Fruit fly (Drosophila melanogaster) whole organism, embryonic: Measurements from ENCODE around the gene Dbp21E2.

Experiments
- CG11093 ChIP-seq: fragments of 200-800 bp; sonication (Bioruptor generic); IDR thresholded peaks from 3 replicates; pipeline ENCODE4 v1.3.6; 2022; ENCODE audit warnings: missing biosample characterization, missing genetic modification characterization
- CG11398 ChIP-seq: fragments of 200-800 bp; sonication (Bioruptor generic); optimal IDR thresholded peaks from 2 replicates; lab custom pipeline; 2016; ENCODE audit warnings: missing biosample characterization, missing genetic modification characterization
- CG1233 ChIP-seq: fragments of 200-800 bp; sonication (Bioruptor generic); optimal IDR thresholded peaks from 4 replicates; lab custom pipeline; 2018; ENCODE audit warnings: missing biosample characterization, mild to moderate bottlenecking, missing genetic modification characterization
- CG13894 ChIP-seq: fragments of 200-800 bp; sonication (Bioruptor generic); optimal IDR thresholded peaks from 3 replicates; lab custom pipeline; 2018; ENCODE audit warnings: missing biosample characterization, mild to moderate bottlenecking, missing genetic modification characterization, moderate library complexity
- CG17568 ChIP-seq: fragments of 200-800 bp; sonication (Bioruptor generic); optimal IDR thresholded peaks from 2 replicates; lab custom pipeline; 2018; ENCODE audit warnings: missing biosample characterization, mild to moderate bottlenecking, missing genetic modification characterization, moderate library complexity
- CG18011 ChIP-seq: fragments of 200-800 bp; sonication (Bioruptor generic); optimal IDR thresholded peaks from 2 replicates; lab custom pipeline; 2017; ENCODE audit warnings: missing biosample characterization, missing genetic modification characterization, mild to moderate bottlenecking, moderate library complexity, missing genotype
- CG1832 ChIP-seq: fragments of 200-800 bp; sonication (Bioruptor generic); optimal IDR thresholded peaks from 2 replicates; lab custom pipeline; 2017; ENCODE audit warnings: missing biosample characterization, mild to moderate bottlenecking, missing genetic modification characterization, inconsistent platforms
- CG30403 ChIP-seq: fragments of 200-800 bp; sonication (Bioruptor generic); optimal IDR thresholded peaks from 3 replicates; lab custom pipeline; 2016; ENCODE audit warnings: missing biosample characterization, missing genetic modification characterization
- CG30431 ChIP-seq: fragments of 200-800 bp; sonication (Bioruptor generic); optimal IDR thresholded peaks from 2 replicates; lab custom pipeline; 2017; ENCODE audit warnings: missing biosample characterization, missing genetic modification characterization
- CG32532 ChIP-seq: fragments of 200-800 bp; sonication (Bioruptor generic); IDR thresholded peaks from 2 replicates; pipeline ENCODE4 v1.3.6; 2022; ENCODE audit warnings: missing biosample characterization, missing genetic modification characterization
- CG33213 ChIP-seq: fragments of 200-800 bp; sonication (Bioruptor generic); optimal IDR thresholded peaks from 3 replicates; lab custom pipeline; 2016; ENCODE audit warnings: missing biosample characterization, missing genetic modification characterization
- CG6683 ChIP-seq: fragments of 200-800 bp; sonication (Bioruptor generic); optimal IDR thresholded peaks from 2 replicates; lab custom pipeline; 2017; ENCODE audit warnings: missing biosample characterization, mild to moderate bottlenecking, missing genetic modification characterization, missing genetic modification reagents
- CG6854 ChIP-seq: fragments of 200-800 bp; sonication (Bioruptor generic); optimal IDR thresholded peaks from 3 replicates; lab custom pipeline; 2017; ENCODE audit warnings: missing biosample characterization, mild to moderate bottlenecking, missing genetic modification characterization
- CG8924 ChIP-seq: fragments of 200-800 bp; optimal IDR thresholded peaks from 3 replicates; lab custom pipeline; 2019; ENCODE audit warnings: missing biosample characterization, mild to moderate bottlenecking, missing genetic modification characterization, moderate library complexity
- CG9437 ChIP-seq: fragments of 200-800 bp; sonication (Bioruptor generic); optimal IDR thresholded peaks from 2 replicates; lab custom pipeline; 2018; ENCODE audit warnings: missing biosample characterization, mild to moderate bottlenecking, missing genetic modification characterization
- CoRest ChIP-seq: fragments of 200-800 bp; sonication (Bioruptor generic); optimal IDR thresholded peaks from 3 replicates; lab custom pipeline; 2018; ENCODE audit warnings: missing biosample characterization, mild to moderate bottlenecking, missing genetic modification characterization, moderate library complexity
- Dbx ChIP-seq: fragments of 200-800 bp; sonication (Bioruptor generic); IDR thresholded peaks from 3 replicates; pipeline ENCODE4 v1.3.6; 2022; ENCODE audit warnings: missing biosample characterization, missing genetic modification characterization
- Dek ChIP-seq: fragments of 200-800 bp; sonication (Bioruptor generic); optimal IDR thresholded peaks from 3 replicates; lab custom pipeline; 2019; ENCODE audit warnings: missing biosample characterization, mild to moderate bottlenecking, missing genetic modification characterization, moderate library complexity
- E2f2 ChIP-seq: fragments of 200-800 bp; sonication (Bioruptor generic); IDR thresholded peaks from 2 replicates; pipeline ENCODE4 v1.3.6; 2022; ENCODE audit warnings: missing biosample characterization, missing genetic modification characterization
- Fer1 ChIP-seq: fragments of 200-800 bp; sonication (Bioruptor generic); optimal IDR thresholded peaks from 2 replicates; lab custom pipeline; 2017; ENCODE audit warnings: missing biosample characterization, mild to moderate bottlenecking, missing genetic modification characterization
- Fer3 ChIP-seq: fragments of 200-800 bp; sonication (Bioruptor generic); optimal IDR thresholded peaks from 2 replicates; lab custom pipeline; 2018; ENCODE audit warnings: missing biosample characterization, mild to moderate bottlenecking, missing genetic modification characterization, moderate library complexity
- HLH3B ChIP-seq: fragments of 200-800 bp; sonication (Bioruptor generic); IDR thresholded peaks from 2 replicates; pipeline ENCODE4 v1.3.6; 2022; ENCODE audit warnings: missing biosample characterization, missing genetic modification characterization
- Jarid2 ChIP-seq: fragments of 200-800 bp; sonication (Bioruptor generic); optimal IDR thresholded peaks from 3 replicates; lab custom pipeline; 2017; ENCODE audit warnings: mild to moderate bottlenecking, missing biosample characterization, missing genetic modification reagents, missing genetic modification characterization
- Nf-YA ChIP-seq: fragments of 200-800 bp; sonication (Bioruptor generic); IDR thresholded peaks from 2 replicates; pipeline ENCODE4 v1.3.6; 2022; ENCODE audit warnings: missing biosample characterization, missing genetic modification characterization
- Nf-YB ChIP-seq: fragments of 200-800 bp; sonication (Bioruptor generic); optimal IDR thresholded peaks from 3 replicates; lab custom pipeline; 2019; ENCODE audit warnings: missing biosample characterization, mild to moderate bottlenecking, missing genetic modification characterization, moderate library complexity
- Poxn ChIP-seq: fragments of 200-800 bp; sonication (Bioruptor generic); IDR thresholded peaks from 2 replicates; pipeline ENCODE4 v1.3.6; 2022; ENCODE audit warnings: missing biosample characterization, missing genetic modification characterization
- Rfx ChIP-seq: fragments of 200-800 bp; sonication (Bioruptor generic); IDR thresholded peaks from 2 replicates; pipeline ENCODE4 v1.3.6; 2022; ENCODE audit warnings: missing biosample characterization, missing genetic modification characterization
- Sox102F ChIP-seq: fragments of 200-800 bp; sonication (Bioruptor generic); optimal IDR thresholded peaks from 2 replicates; lab custom pipeline; 2018; ENCODE audit warnings: missing biosample characterization, mild to moderate bottlenecking, missing genetic modification characterization, moderate library complexity
- YL-1 ChIP-seq: fragments of 200-800 bp; sonication (Bioruptor generic); optimal IDR thresholded peaks from 3 replicates; lab custom pipeline; 2017; ENCODE audit warnings: missing biosample characterization, mild to moderate bottlenecking, missing genetic modification characterization
- ase ChIP-seq: fragments of 200-800 bp; sonication (Bioruptor generic); IDR thresholded peaks from 3 replicates; pipeline ENCODE4 v1.3.6; 2022; ENCODE audit warnings: missing biosample characterization, missing genetic modification characterization
- ato ChIP-seq: fragments of 200-800 bp; sonication (Bioruptor generic); IDR thresholded peaks from 2 replicates; pipeline ENCODE4 v1.3.6; 2022; ENCODE audit warnings: missing biosample characterization, missing genetic modification characterization; ENCODE audit not compliant: partially characterized antibody
- cwo ChIP-seq: fragments of 200-800 bp; sonication (Bioruptor generic); optimal IDR thresholded peaks from 3 replicates; lab custom pipeline; 2017; ENCODE audit warnings: missing biosample characterization, missing genetic modification characterization, mild to moderate bottlenecking, moderate library complexity, missing genetic modification reagents
- dan ChIP-seq: fragments of 200-800 bp; sonication (Bioruptor generic); IDR thresholded peaks from 2 replicates; pipeline ENCODE4 v1.3.6; 2022; ENCODE audit warnings: missing biosample characterization, missing genetic modification characterization
- en ChIP-seq: fragments of 200-800 bp; sonication (Bioruptor generic); optimal IDR thresholded peaks from 2 replicates; lab custom pipeline; 2016; ENCODE audit warnings: missing biosample characterization, missing genetic modification characterization
- fd102C ChIP-seq: fragments of 200-800 bp; sonication (Bioruptor generic); optimal IDR thresholded peaks from 2 replicates; lab custom pipeline; 2018; ENCODE audit warnings: missing biosample characterization, mild to moderate bottlenecking, missing genetic modification characterization, moderate library complexity
- gcm ChIP-seq: fragments of 200-800 bp; sonication (Bioruptor generic); optimal IDR thresholded peaks from 2 replicates; lab custom pipeline; 2019; ENCODE audit warnings: missing biosample characterization, mild to moderate bottlenecking, missing genetic modification characterization, moderate library complexity
- gsb ChIP-seq: fragments of 200-800 bp; sonication (Bioruptor generic); IDR thresholded peaks from 2 replicates; pipeline ENCODE4 v1.3.6; 2022; ENCODE audit warnings: missing biosample characterization, missing genetic modification characterization
- hkb ChIP-seq, 2 experiments: fragments of 200-800 bp in 1 of 2; fragments of >200 bp in 1 of 2; sonication (Bioruptor generic) in 1 of 2; IDR thresholded peaks in 1 of 2; optimal IDR thresholded peaks in 1 of 2; 2 replicates each; pipeline versions ENCODE4 v1.3.6 to Lab custom; 2017 to 2022; ENCODE audit warnings: missing biosample characterization in 1 of 2, missing genetic modification characterization in 1 of 2
- insv ChIP-seq, 2 experiments: fragments of 200-800 bp; sonication (Bioruptor generic); optimal IDR thresholded peaks; 3 replicates each; lab custom pipeline; 2016 to 2018; ENCODE audit warnings: missing biosample characterization in 2 of 2, missing genetic modification characterization in 2 of 2
- inv ChIP-seq: fragments of 200-800 bp; sonication (Bioruptor generic); IDR thresholded peaks from 2 replicates; pipeline ENCODE4 v1.3.6; 2022; ENCODE audit warnings: missing biosample characterization, missing genetic modification characterization; ENCODE audit not compliant: partially characterized antibody
- maf-S ChIP-seq: fragments of 200-800 bp; sonication (Bioruptor generic); optimal IDR thresholded peaks from 2 replicates; lab custom pipeline; 2016; ENCODE audit warnings: missing biosample characterization, missing genetic modification characterization
- pum ChIP-seq: fragments of 200-800 bp; sonication (Bioruptor generic); optimal IDR thresholded peaks from 2 replicates; lab custom pipeline; 2016; ENCODE audit warnings: missing biosample characterization, missing genetic modification characterization
- salm ChIP-seq: fragments of 200-800 bp; sonication (Bioruptor generic); optimal IDR thresholded peaks from 2 replicates; lab custom pipeline; 2018; ENCODE audit warnings: missing biosample characterization, mild to moderate bottlenecking, missing genetic modification characterization
- sens ChIP-seq: fragments of 200-800 bp; sonication (Bioruptor generic); peaks from one replicate; lab custom pipeline; 2016; ENCODE audit warnings: missing biosample characterization, missing genetic modification characterization
- stc ChIP-seq: fragments of 200-800 bp; sonication (Bioruptor generic); IDR thresholded peaks from 2 replicates; pipeline ENCODE4 v1.3.6; 2022; ENCODE audit warnings: missing biosample characterization, missing genetic modification characterization
- tap ChIP-seq: fragments of 200-800 bp; optimal IDR thresholded peaks from 3 replicates; lab custom pipeline; 2019; ENCODE audit warnings: missing biosample characterization, mild to moderate bottlenecking, missing genetic modification characterization, moderate library complexity
- tio ChIP-seq: fragments of 200-800 bp; sonication (Bioruptor generic); optimal IDR thresholded peaks from 2 replicates; lab custom pipeline; 2017; ENCODE audit warnings: missing biosample characterization, missing genetic modification characterization, inconsistent platforms
- unc-4 ChIP-seq: fragments of 200-800 bp; sonication (Bioruptor generic); IDR thresholded peaks from 2 replicates; pipeline ENCODE4 v1.3.6; 2022; ENCODE audit warnings: missing biosample characterization, missing genetic modification characterization; ENCODE audit not compliant: partially characterized antibody
- wor ChIP-seq: fragments of 200-800 bp; sonication (Bioruptor generic); IDR thresholded peaks from 2 replicates; pipeline ENCODE4 v1.3.6; 2022; ENCODE audit warnings: missing biosample characterization, missing genetic modification characterization

Gene Dbp21E2

dm6 chr2L:847189-847987 lies 36.0 kb downstream of the Dbp21E2 start (continued):
- no peak for TF ChIP-seq CG18011
- TF ChIP-seq tap (tag; lab: Kevin White, UChicago), result no peak
- TF ChIP-seq sens, result peak; percentile 85
- TF ChIP-seq CG1233 (GFP tag; lab: Kevin White, UChicago), result no peak
- TF ChIP-seq Nf-YB (GFP tag; lab: Kevin White, UChicago), result peak; percentile 4
- TF ChIP-seq CG11093, result no peak
- TF ChIP-seq CG17568 (GFP tag; lab: Kevin White, UChicago), result no peak
- no peak for TF ChIP-seq en (GFP tag; lab: Kevin White, UChicago)
- no peak for TF ChIP-seq Dek (tag; lab: Kevin White, UChicago)
- TF ChIP-seq HLH3B (GFP tag; lab: Robert Waterston, UW), result no peak
- TF ChIP-seq ase (GFP tag; lab: Robert Waterston, UW), result no peak
- TF ChIP-seq dan (GFP tag; lab: Robert Waterston, UW), result no peak
- TF ChIP-seq Sox102F (GFP tag; lab: Kevin White, UChicago), result peak; percentile 7
- no peak for TF ChIP-seq insv (GFP tag; optimal IDR thresholded peaks at IDR 0.05; lab: Kevin White, UChicago)
- no peak for TF ChIP-seq inv (GFP tag; lab: Robert Waterston, UW)
- no peak for TF ChIP-seq CG32532
- TF ChIP-seq unc-4 (GFP tag; lab: Robert Waterston, UW), result no peak
- TF ChIP-seq YL-1 (GFP tag; lab: Kevin White, UChicago), result no peak
- no peak for TF ChIP-seq gcm
- TF ChIP-seq stc (GFP tag; lab: Robert Waterston, UW), result no peak
- no peak for TF ChIP-seq E2f2 (GFP tag; lab: Robert Waterston, UW)
- no peak for TF ChIP-seq pum (GFP tag; lab: Kevin White, UChicago)
- no peak for TF ChIP-seq Fer3
- TF ChIP-seq tio (GFP tag; lab: Kevin White, UChicago), result no peak
- no peak for TF ChIP-seq Fer1 (GFP tag; lab: Kevin White, UChicago)
- peak; percentile 19 for TF ChIP-seq CG8924 (tag; lab: Kevin White, UChicago)
- TF ChIP-seq Poxn (GFP tag; lab: Robert Waterston, UW), result no peak
- peak; percentile 35 for TF ChIP-seq CG30403
- TF ChIP-seq gsb, result no peak
- no peak for TF ChIP-seq CG13894
- TF ChIP-seq cwo (GFP tag; lab: Kevin White, UChicago), result no peak
- TF ChIP-seq CG11398, result no peak
- TF ChIP-seq maf-S (GFP tag; lab: Kevin White, UChicago), result no peak
- TF ChIP-seq CG6854 (GFP tag; lab: Kevin White, UChicago), result no peak
- no peak for TF ChIP-seq CG30431 (GFP tag; lab: Kevin White, UChicago)
- TF ChIP-seq fd102C (GFP tag; lab: Kevin White, UChicago), result no peak
- no peak for TF ChIP-seq Jarid2 (GFP tag; lab: Kevin White, UChicago)
- no peak for TF ChIP-seq salm (tag; lab: Kevin White, UChicago)
- no peak for TF ChIP-seq hkb (optimal IDR thresholded peaks at IDR 0.05; lab: Kevin White, UChicago)
- no peak for TF ChIP-seq hkb (GFP tag; IDR thresholded peaks at IDR 0.05; lab: Robert Waterston, UW)
- no peak for TF ChIP-seq CG33213 (GFP tag; lab: Kevin White, UChicago)
- TF ChIP-seq CG1832, result no peak
- 0 out of 2 replicates have a peak, but pooled peaks have one; percentile 12 for TF ChIP-seq Nf-YA
- TF ChIP-seq CG6683 (GFP tag; lab: Kevin White, UChicago), result no peak
- TF ChIP-seq ato, result no peak
- TF ChIP-seq CoRest (tag; lab: Kevin White, UChicago), result peak; percentile 13
- no peak for TF ChIP-seq Dbx (GFP tag; lab: Robert Waterston, UW)
- TF ChIP-seq wor (GFP tag; lab: Robert Waterston, UW), result no peak
- peak; percentile 32 for TF ChIP-seq CG9437 (GFP tag; lab: Kevin White, UChicago)
- no peak for TF ChIP-seq Rfx (GFP tag; lab: Robert Waterston, UW)
